Worm (Caenorhabditis elegans) whole organism, L4 larva: ENCODE results near the gene B0507.2.

Experiments
- ZK546.5 ChIP-seq, 2 experiments: sonication (generic microtip); optimal IDR thresholded peaks; 2 replicates each; lab custom pipeline; 2017; ENCODE audit warnings: missing biosample characterization in 2 of 2, missing genetic modification characterization in 2 of 2
- arid-1 ChIP-seq: fragments of 200-800 bp; sonication (Bioruptor generic); conservative IDR thresholded peaks from 2 replicates; pipeline ENCODE4 v1.3.6; 2022; ENCODE audit warnings: missing genetic modification reagents, missing genetic modification characterization, missing compliant biosample characterization
- ceh-82 ChIP-seq: sonication (generic microtip); optimal IDR thresholded peaks from 2 replicates; lab custom pipeline; 2017; ENCODE audit warnings: missing biosample characterization, missing genetic modification characterization
- duxl-1 ChIP-seq: sonication (generic microtip); optimal IDR thresholded peaks from 2 replicates; lab custom pipeline; 2016; ENCODE audit warnings: mild to moderate bottlenecking, missing genetic modification characterization, moderate library complexity, missing compliant biosample characterization; ENCODE audit not compliant: poor library complexity
- spr-1 ChIP-seq: sonication (generic microtip); optimal IDR thresholded peaks from 2 replicates; lab custom pipeline; 2016; ENCODE audit warnings: mild to moderate bottlenecking, missing genetic modification characterization, missing compliant biosample characterization
- spr-3 ChIP-seq: fragments of 200-800 bp; sonication (Bioruptor generic); optimal IDR thresholded peaks from 2 replicates; lab custom pipeline; 2018; ENCODE audit warnings: mild to moderate bottlenecking, missing genetic modification characterization, missing compliant biosample characterization

- TF ChIP-seq ZK546.5 (tag; optimal IDR thresholded peaks at IDR 0.05; lab: Kevin White, UChicago) = no peak
- TF ChIP-seq ceh-82 (tag; lab: Kevin White, UChicago) = no peak
- no peak for TF ChIP-seq arid-1 (GFP tag; lab: Robert Waterston, UW)
- no peak for TF ChIP-seq duxl-1 (tag; lab: Kevin White, UChicago)
- TF ChIP-seq spr-1 (tag; lab: Kevin White, UChicago) = no peak
- TF ChIP-seq spr-3 (GFP tag; lab: Kevin White, UChicago) = no peak
Measured at ce11 chrV:8782112-8782511, 8.0 kb downstream of the B0507.2 start.
